Fruit fly (Drosophila melanogaster) S2 (cell line): ENCODE data around the gene CG14969.

Experiments
- CG8478 ChIP-seq: fragments of >200 bp; optimal IDR thresholded peaks from 2 replicates; lab custom pipeline; 2018
- CTCF ChIP-seq, 2 experiments: fragments of >200 bp; optimal IDR thresholded peaks; 2 replicates each; lab custom pipeline; 2018

dm6 chr3L:3288414-3288813 lies 46.4 kb downstream of the CG14969 start:
- TF ChIP-seq CTCF (optimal IDR thresholded peaks at IDR 0.05; lab: Kevin White, UChicago) (peak; percentile 75 to 90), CG8478 (lab: Kevin White, UChicago) (no peak)
